Worm (Caenorhabditis elegans): ENCODE data around the gene cyp-25A1.

DNA sequence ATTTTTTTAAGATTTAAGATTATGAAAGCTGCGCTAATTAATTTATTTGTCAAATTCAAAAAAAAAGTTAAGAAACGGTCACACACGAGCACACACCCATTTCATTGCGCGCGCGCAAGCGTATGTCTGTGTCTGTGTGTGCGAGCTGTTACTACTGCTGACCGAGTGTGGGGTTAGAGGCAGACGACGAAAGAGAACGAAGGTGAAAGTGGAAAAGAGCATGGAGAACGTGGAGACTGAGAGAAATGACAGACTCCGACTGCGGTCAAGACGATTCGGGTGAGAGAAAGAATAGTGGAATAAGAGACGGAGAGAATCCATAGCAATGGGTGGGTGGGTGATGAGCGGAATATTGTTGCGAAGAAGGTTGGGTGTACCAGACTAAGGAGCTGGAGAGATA is 12.3 kb upstream of the cyp-25A1 start:
- peak; percentile 27 for TF ChIP-seq skn-1 (tag; optimal IDR thresholded peaks at IDR 0.05)
- TF ChIP-seq pha-4 (tag; optimal IDR thresholded peaks at IDR 0.05): peak; percentile 77
- no peak for TF ChIP-seq mml-1 (tag; optimal IDR thresholded peaks at IDR 0.05)
- no peak for TF ChIP-seq nhr-28 (tag; optimal IDR thresholded peaks at IDR 0.05)

Data from whole organism, L3 larva.